Worm (Caenorhabditis elegans) whole organism, L2 larva: ENCODE results near the gene bath-47.

Source experiments
- ZK546.5 ChIP-seq: sonication (generic microtip); optimal IDR thresholded peaks from 2 replicates; lab custom pipeline; 2017; ENCODE audit warnings: missing biosample characterization, missing genetic modification characterization
- blmp-1 ChIP-seq: sonication (generic microtip); optimal IDR thresholded peaks from 2 replicates; lab custom pipeline; 2017; ENCODE audit warnings: missing genetic modification characterization, mild to moderate bottlenecking, missing compliant biosample characterization, antibody characterized with exemption, moderate library complexity; ENCODE audit not compliant: insufficient read depth
- dmd-4 ChIP-seq: sonication (generic microtip); optimal IDR thresholded peaks from 2 replicates; lab custom pipeline; 2017; ENCODE audit warnings: missing biosample characterization, missing genetic modification characterization
- egl-27 ChIP-seq: sonication (generic microtip); optimal IDR thresholded peaks from 3 replicates; lab custom pipeline; 2017; ENCODE audit warnings: missing biosample characterization, missing genetic modification reagents, missing genetic modification characterization
- elt-1 ChIP-seq: fragments of 150-350 bp; optimal IDR thresholded peaks from 2 replicates; lab custom pipeline; 2014; ENCODE audit warnings: missing biosample characterization, missing genetic modification characterization
- lsy-2 ChIP-seq, 2 experiments: fragments of 150-350 bp in 1 of 2; sonication (generic microtip) in 1 of 2; optimal IDR thresholded peaks; 2 replicates each; lab custom pipeline; 2014 to 2017; ENCODE audit warnings: missing biosample characterization in 2 of 2, missing genetic modification characterization in 2 of 2
- mbf-1 ChIP-seq: sonication (generic microtip); optimal IDR thresholded peaks from 2 replicates; lab custom pipeline; 2017; ENCODE audit warnings: missing biosample characterization, missing genetic modification characterization
- nhr-77 ChIP-seq: fragments of 150-350 bp; optimal IDR thresholded peaks from 2 replicates; lab custom pipeline; 2014; ENCODE audit warnings: missing biosample characterization, missing genetic modification characterization
- skn-1 ChIP-seq: sonication (generic microtip); optimal IDR thresholded peaks from 2 replicates; lab custom pipeline; 2017; ENCODE audit warnings: missing biosample characterization, missing genetic modification characterization
- ztf-11 ChIP-seq: sonication (generic microtip); optimal IDR thresholded peaks from 2 replicates; lab custom pipeline; 2017; ENCODE audit warnings: missing biosample characterization, missing genetic modification characterization

- TF ChIP-seq egl-27 (tag; lab: Kevin White, UChicago) (no peak), lsy-2 (tag; optimal IDR thresholded peaks at IDR 0.05; lab: Kevin White, UChicago) (no peak), nhr-77 (no peak), blmp-1 (no peak), dmd-4 (tag; lab: Kevin White, UChicago) (no peak), ZK546.5 (tag; lab: Kevin White, UChicago) (no peak), ztf-11 (tag; lab: Kevin White, UChicago) (no peak), skn-1 (tag; lab: Kevin White, UChicago) (no peak), elt-1 (tag; lab: Kevin White, UChicago) (no peak), mbf-1 (tag; lab: Kevin White, UChicago) (no peak)
Measured at ce11 chrII:1624572-1624971, 23.0 kb downstream of the bath-47 start, which contains the start of gene fbxa-160.
